Worm (Caenorhabditis elegans) whole organism, L4 larva: ENCODE data around the gene dop-5.

Source experiments
- F49E8.2 ChIP-seq: sonication (generic microtip); optimal IDR thresholded peaks from 2 replicates; lab custom pipeline; 2016; ENCODE audit warnings: missing compliant biosample characterization, mild to moderate bottlenecking, missing genetic modification characterization, borderline replicate concordance
- T20F7.1 ChIP-seq: fragments of 200-800 bp; sonication (Bioruptor generic); optimal IDR thresholded peaks from 2 replicates; lab custom pipeline; 2018; ENCODE audit warnings: mild to moderate bottlenecking, missing genetic modification characterization, missing compliant biosample characterization
- Y105C5A.15 ChIP-seq: fragments of 200-800 bp; sonication (Bioruptor generic); IDR thresholded peaks from 2 replicates; pipeline ENCODE4 v1.3.6; 2022; ENCODE audit warnings: missing genetic modification characterization, missing compliant biosample characterization
- Y48G9A.11 ChIP-seq: fragments of 200-800 bp; sonication (Bioruptor generic); IDR thresholded peaks from 2 replicates; pipeline ENCODE4 v1.3.6; 2022; ENCODE audit warnings: missing genetic modification reagents, missing genetic modification characterization, missing compliant biosample characterization
- Y75B8A.6 ChIP-seq: fragments of 200-800 bp; sonication (Bioruptor generic); IDR thresholded peaks from 2 replicates; pipeline ENCODE4 v1.3.6; 2022; ENCODE audit warnings: missing genetic modification reagents, missing genetic modification characterization, missing compliant biosample characterization
- ZK546.5 ChIP-seq, 2 experiments: sonication (generic microtip); optimal IDR thresholded peaks; 2 replicates each; lab custom pipeline; 2017; ENCODE audit warnings: missing biosample characterization in 2 of 2, missing genetic modification characterization in 2 of 2
- aha-1 ChIP-seq: fragments of 150-350 bp; peaks from one replicate; lab custom pipeline; 2014; ENCODE audit warnings: missing biosample characterization, missing genetic modification characterization
- ama-1 ChIP-seq: fragments of 150-350 bp; optimal IDR thresholded peaks from 2 replicates; lab custom pipeline; 2014; ENCODE audit warnings: inconsistent platforms, mixed read lengths
- ceh-44 ChIP-seq: fragments of 200-800 bp; sonication (Bioruptor generic); IDR thresholded peaks from 2 replicates; pipeline ENCODE4 v1.3.6; 2022; ENCODE audit warnings: missing genetic modification reagents, missing genetic modification characterization, missing compliant biosample characterization
- ceh-82 ChIP-seq: sonication (generic microtip); optimal IDR thresholded peaks from 2 replicates; lab custom pipeline; 2017; ENCODE audit warnings: missing biosample characterization, missing genetic modification characterization
- cey-2 ChIP-seq: sonication (generic microtip); optimal IDR thresholded peaks from 3 replicates; lab custom pipeline; 2017; ENCODE audit warnings: missing genetic modification characterization, mild to moderate bottlenecking, missing compliant biosample characterization, antibody characterized with exemption, borderline replicate concordance; ENCODE audit not compliant: insufficient read depth
- ctbp-1 ChIP-seq: fragments of 200-800 bp; sonication (Bioruptor generic); IDR thresholded peaks from 2 replicates; pipeline ENCODE4 v1.3.6; 2022; ENCODE audit warnings: missing genetic modification reagents, missing genetic modification characterization, missing compliant biosample characterization
- daf-19 ChIP-seq: fragments of 200-800 bp; sonication (Bioruptor generic); conservative IDR thresholded peaks from 2 replicates; pipeline ENCODE4 v1.3.6; 2022; ENCODE audit warnings: missing genetic modification characterization, missing compliant biosample characterization
- dmd-6 ChIP-seq: fragments of 200-800 bp; sonication (Bioruptor generic); IDR thresholded peaks from 2 replicates; pipeline ENCODE4 v1.3.6; 2022; ENCODE audit warnings: missing genetic modification reagents, missing genetic modification characterization, missing compliant biosample characterization
- dmd-8 ChIP-seq: fragments of 200-800 bp; sonication (Bioruptor generic); IDR thresholded peaks from 2 replicates; pipeline ENCODE4 v1.3.6; 2022; ENCODE audit warnings: missing genetic modification characterization, missing compliant biosample characterization
- egl-43 ChIP-seq: fragments of 200-800 bp; sonication (Bioruptor generic); IDR thresholded peaks from 2 replicates; pipeline ENCODE4 v1.3.6; 2022; ENCODE audit warnings: missing genetic modification reagents, missing genetic modification characterization, missing compliant biosample characterization
- fkh-10 ChIP-seq: fragments of 150-350 bp; optimal IDR thresholded peaks from 2 replicates; lab custom pipeline; 2014; ENCODE audit warnings: missing biosample characterization, missing genetic modification reagents, missing genetic modification characterization
- gei-8 ChIP-seq: fragments of 200-800 bp; sonication (Bioruptor generic); optimal IDR thresholded peaks from 2 replicates; lab custom pipeline; 2018; ENCODE audit warnings: mild to moderate bottlenecking, missing genetic modification characterization, missing compliant biosample characterization
- hlh-11 ChIP-seq: fragments of 200-800 bp; sonication (Bioruptor generic); optimal IDR thresholded peaks from 2 replicates; lab custom pipeline; 2018; ENCODE audit warnings: mild to moderate bottlenecking, missing genetic modification characterization, missing compliant biosample characterization
- hmg-1.1 ChIP-seq: fragments of 200-800 bp; sonication (Bioruptor generic); IDR thresholded peaks from 2 replicates; pipeline ENCODE4 v1.3.6; 2022; ENCODE audit warnings: missing genetic modification reagents, missing genetic modification characterization, missing compliant biosample characterization
- lim-7 ChIP-seq: fragments of 200-800 bp; sonication (Bioruptor generic); IDR thresholded peaks from 2 replicates; pipeline ENCODE4 v1.3.6; 2022; ENCODE audit warnings: missing genetic modification characterization, missing compliant biosample characterization
- lin-1 ChIP-seq: fragments of 200-800 bp; sonication (Bioruptor generic); IDR thresholded peaks from 2 replicates; pipeline ENCODE4 v1.3.6; 2022; ENCODE audit warnings: missing genetic modification reagents, missing genetic modification characterization, missing compliant biosample characterization
- lin-15B ChIP-seq: fragments of 150-350 bp; sonication (generic microtip); optimal IDR thresholded peaks from 3 replicates; lab custom pipeline; 2014; ENCODE audit warnings: missing biosample characterization, missing genetic modification characterization
- madf-9 ChIP-seq: fragments of 200-800 bp; sonication (Bioruptor generic); conservative IDR thresholded peaks from 2 replicates; pipeline ENCODE4 v1.3.6; 2022; ENCODE audit warnings: missing genetic modification reagents, missing genetic modification characterization, missing compliant biosample characterization
- mxl-3 ChIP-seq: fragments of 200-800 bp; sonication (Bioruptor generic); optimal IDR thresholded peaks from 2 replicates; lab custom pipeline; 2018; ENCODE audit warnings: mild to moderate bottlenecking, missing genetic modification characterization, missing compliant biosample characterization
- nhr-102 ChIP-seq: sonication (generic microtip); optimal IDR thresholded peaks from 2 replicates; lab custom pipeline; 2016; ENCODE audit warnings: mild to moderate bottlenecking, missing genetic modification characterization, moderate library complexity, missing compliant biosample characterization
- nhr-11 ChIP-seq: fragments of 150-350 bp; optimal IDR thresholded peaks from 2 replicates; lab custom pipeline; 2014; ENCODE audit warnings: missing biosample characterization, missing genetic modification characterization
- nhr-42 ChIP-seq: fragments of 200-800 bp; sonication (Bioruptor generic); IDR thresholded peaks from 2 replicates; pipeline ENCODE4 v1.3.6; 2022; ENCODE audit warnings: missing genetic modification characterization, missing compliant biosample characterization
- nhr-48 ChIP-seq: sonication (generic microtip); optimal IDR thresholded peaks from 2 replicates; lab custom pipeline; 2016; ENCODE audit warnings: mild to moderate bottlenecking, missing genetic modification characterization, missing compliant biosample characterization
- nhr-76 ChIP-seq: fragments of 150-350 bp; optimal IDR thresholded peaks from 2 replicates; lab custom pipeline; 2014; ENCODE audit warnings: missing biosample characterization, missing genetic modification characterization
- pha-4 ChIP-seq, 2 experiments: fragments of 150-350 bp in 1 of 2; fragments of 200-800 bp in 1 of 2; sonication (Bioruptor generic) in 1 of 2; IDR thresholded peaks in 1 of 2; optimal IDR thresholded peaks in 1 of 2; 2 replicates each; pipeline versions ENCODE4 v1.3.6 to Lab custom; 2014 to 2022; ENCODE audit warnings: missing genetic modification characterization in 2 of 2, missing genetic modification reagents in 2 of 2, missing biosample characterization in 1 of 2, missing compliant biosample characterization in 1 of 2
- rbr-2 ChIP-seq: sonication (generic microtip); optimal IDR thresholded peaks from 2 replicates; lab custom pipeline; 2016; ENCODE audit warnings: missing genotype, missing genetic modification characterization, missing compliant biosample characterization
- saeg-2 ChIP-seq: fragments of 200-800 bp; sonication (Bioruptor generic); IDR thresholded peaks from 2 replicates; pipeline ENCODE4 v1.3.6; 2022; ENCODE audit warnings: missing genetic modification reagents, missing genetic modification characterization, missing compliant biosample characterization
- set-16 ChIP-seq: fragments of 200-800 bp; sonication (Bioruptor generic); IDR thresholded peaks from 2 replicates; pipeline ENCODE4 v1.3.6; 2022; ENCODE audit warnings: missing genetic modification reagents, missing genetic modification characterization, missing compliant biosample characterization
- snpc-1.2 ChIP-seq: fragments of 200-800 bp; sonication (Bioruptor generic); IDR thresholded peaks from 2 replicates; pipeline ENCODE4 v1.3.6; 2022; ENCODE audit warnings: missing genetic modification reagents, missing genetic modification characterization, missing compliant biosample characterization
- snpc-4 ChIP-seq: fragments of 150-350 bp; optimal IDR thresholded peaks from 2 replicates; lab custom pipeline; 2014; ENCODE audit warnings: missing biosample characterization, missing genetic modification characterization
- spr-1 ChIP-seq: sonication (generic microtip); optimal IDR thresholded peaks from 2 replicates; lab custom pipeline; 2016; ENCODE audit warnings: mild to moderate bottlenecking, missing genetic modification characterization, missing compliant biosample characterization
- unc-39 ChIP-seq: sonication (generic microtip); optimal IDR thresholded peaks from 2 replicates; lab custom pipeline; 2017; ENCODE audit warnings: missing biosample characterization, missing genetic modification characterization
- unc-62 ChIP-seq, 3 experiments: fragments of 150-350 bp in 1 of 3; sonication (generic microtip); optimal IDR thresholded peaks in 2 of 3; peaks in 1 of 3; 1 replicate in 1 of 3; 2 replicates in 2 of 3; lab custom pipeline; 2014 to 2017; ENCODE audit warnings: missing biosample characterization in 3 of 3, missing genetic modification characterization in 3 of 3, missing genetic modification reagents in 3 of 3, missing genotype in 1 of 3
- zag-1 ChIP-seq: fragments of 150-350 bp; optimal IDR thresholded peaks from 2 replicates; lab custom pipeline; 2014; ENCODE audit warnings: missing biosample characterization, missing genetic modification characterization
- zip-11 ChIP-seq: fragments of 200-800 bp; sonication (Bioruptor generic); IDR thresholded peaks from 2 replicates; pipeline ENCODE4 v1.3.6; 2022; ENCODE audit warnings: missing genetic modification characterization, missing compliant biosample characterization
- ztf-7 ChIP-seq: fragments of 150-350 bp; optimal IDR thresholded peaks from 2 replicates; lab custom pipeline; 2014; ENCODE audit warnings: missing biosample characterization, missing genetic modification characterization

Gene dop-5

ce11 chrV:11341130-11341675 lies 24.8 kb downstream of the dop-5 start (continued):
- no peak for TF ChIP-seq Y105C5A.15
- TF ChIP-seq mxl-3 (GFP tag; lab: Kevin White, UChicago): no peak
- TF ChIP-seq dmd-6 (GFP tag; lab: Robert Waterston, UW): no peak
- TF ChIP-seq snpc-4 (tag; lab: Kevin White, UChicago): no peak
- no peak for TF ChIP-seq nhr-102 (tag; lab: Kevin White, UChicago)
- TF ChIP-seq cey-2 (tag; lab: Kevin White, UChicago): no peak
- no peak for TF ChIP-seq unc-39 (tag; lab: Kevin White, UChicago)
- TF ChIP-seq set-16 (GFP tag; lab: Robert Waterston, UW): peak; percentile 82
- TF ChIP-seq hlh-11 (tag; lab: Kevin White, UChicago): peak; percentile 11
- TF ChIP-seq ceh-82 (tag; lab: Kevin White, UChicago): no peak
- TF ChIP-seq nhr-76 (tag; lab: Kevin White, UChicago): no peak
- no peak for TF ChIP-seq nhr-11 (tag; lab: Kevin White, UChicago)
- TF ChIP-seq fkh-10 (GFP tag; lab: Kevin White, UChicago): peak; percentile 91
- TF ChIP-seq daf-19 (GFP tag; lab: Robert Waterston, UW): no peak

- TF ChIP-seq ZK546.5 (tag; optimal IDR thresholded peaks at IDR 0.05; lab: Kevin White, UChicago) (no peak), unc-62 (GFP tag; optimal IDR thresholded peaks at IDR 0.05 in 1 of 2; lab: Kevin White, UChicago) (peak in 1 of 2 experiments; percentile 40), unc-62 (tag; optimal IDR thresholded peaks at IDR 0.05; lab: Kevin White, UChicago) (no peak)
These were observed 29.2 kb downstream of the dop-5 start for ce11 chrV:11336877-11337276.

- TF ChIP-seq F49E8.2: no peak
- no peak for TF ChIP-seq nhr-76 (tag; lab: Kevin White, UChicago)
- TF ChIP-seq saeg-2: no peak
- no peak for TF ChIP-seq ama-1 (lab: Kevin White, UChicago)
- TF ChIP-seq lin-15B (tag; lab: Kevin White, UChicago): no peak
- TF ChIP-seq zag-1: no peak
- TF ChIP-seq spr-1 (tag; lab: Kevin White, UChicago): no peak
- no peak for TF ChIP-seq T20F7.1 (GFP tag; lab: Kevin White, UChicago)
- TF ChIP-seq nhr-48 (tag; lab: Kevin White, UChicago): no peak
- TF ChIP-seq ztf-7 (tag; lab: Kevin White, UChicago): no peak
- TF ChIP-seq lim-7 (GFP tag; lab: Robert Waterston, UW): no peak
- no peak for TF ChIP-seq dmd-6 (GFP tag; lab: Robert Waterston, UW)
- no peak for TF ChIP-seq nhr-42 (GFP tag; lab: Robert Waterston, UW)
- TF ChIP-seq rbr-2 (tag; lab: Kevin White, UChicago): no peak
- no peak for TF ChIP-seq pha-4 (GFP tag; IDR thresholded peaks at IDR 0.05; lab: Robert Waterston, UW)
- TF ChIP-seq pha-4 (tag; optimal IDR thresholded peaks at IDR 0.05; lab: Kevin White, UChicago): no peak
These were observed 30.1 kb downstream of the dop-5 start for ce11 chrV:11335757-11336418.

- no peak for TF ChIP-seq gei-8 (GFP tag; lab: Kevin White, UChicago)
- peak; percentile 33 for TF ChIP-seq aha-1 (tag; lab: Kevin White, UChicago)
These were observed 31.8 kb downstream of the dop-5 start, which contains the start of gene T02E9.6 for ce11 chrV:11334193-11334592. Gene T02E9.6 (minus strand): TSS chrV:11334293.

ce11 chrV:11331811-11332210 lies 34.2 kb downstream of the dop-5 start:
- TF ChIP-seq ceh-44 (GFP tag; lab: Robert Waterston, UW) (peak; percentile 64; the same call in 1 of the 2 replicates), ctbp-1 (GFP tag; lab: Robert Waterston, UW) (peak; percentile 62; the same call in 1 of the 2 replicates), egl-43 (GFP tag; lab: Robert Waterston, UW) (peak; percentile 79), lin-1 (GFP tag; lab: Robert Waterston, UW) (peak; percentile 51; the same call in 1 of the 2 replicates), zip-11 (GFP tag; lab: Robert Waterston, UW) (0 out of 2 replicates have a peak, but pooled peaks have one; percentile 57), Y75B8A.6 (GFP tag; lab: Robert Waterston, UW) (peak; percentile 76; the same call in 1 of the 2 replicates), snpc-1.2 (GFP tag; lab: Robert Waterston, UW) (peak; percentile 67), madf-9 (peak; percentile 51; the same call in 1 of the 2 replicates), Y48G9A.11 (GFP tag; lab: Robert Waterston, UW) (peak; percentile 62; the same call in 1 of the 2 replicates), dmd-8 (GFP tag; lab: Robert Waterston, UW) (peak; percentile 70; the same call in 1 of the 2 replicates), hmg-1.1 (GFP tag; lab: Robert Waterston, UW) (0 out of 2 replicates have a peak, but pooled peaks have one; percentile 41)
